Worm (Caenorhabditis elegans): ENCODE data around the gene ZK1067.3.

The ZK1067.3 gene

ce11 chrII:9196325-9196724 is 26.7 kb upstream of the ZK1067.3 start:
- TF ChIP-seq snpc-4 (tag; optimal IDR thresholded peaks at IDR 0.05) (no peak), lin-35 (GFP tag; optimal IDR thresholded peaks at IDR 0.05) (peak in 1 of 2 experiments; percentile 8), elt-2 (tag; optimal IDR thresholded peaks at IDR 0.05) (peak; percentile 49)

- no peak for TF ChIP-seq blmp-1 (tag; optimal IDR thresholded peaks at IDR 0.05)
- TF ChIP-seq efl-1 (optimal IDR thresholded peaks at IDR 0.05) = no peak
- TF ChIP-seq efl-1 (GFP tag; optimal IDR thresholded peaks at IDR 0.05 in 1 of 2) = peak in 1 of 2 experiments; percentile 32
- TF ChIP-seq ztf-4 (tag; optimal IDR thresholded peaks at IDR 0.05) = no peak
- TF ChIP-seq mab-9 (GFP tag; IDR thresholded peaks at IDR 0.05) = no peak
- TF ChIP-seq sox-4 (tag; optimal IDR thresholded peaks at IDR 0.05) = no peak
Measured at ce11 chrII:9197212-9197611, 25.9 kb upstream of the ZK1067.3 start, which contains the start of gene let-23. Gene let-23, plus strand, starts transcription at chrII:9197512.

ce11 chrII:9210076-9210475 is 13.0 kb upstream of the ZK1067.3 start, which contains the start of gene ZK1067.4:
Gene ZK1067.4, plus strand, starts transcription at chrII:9210376.
- TF ChIP-seq mef-2 (tag; optimal IDR thresholded peaks at IDR 0.05) = no peak
- no peak for TF ChIP-seq unc-30 (tag; optimal IDR thresholded peaks at IDR 0.05)
- no peak for TF ChIP-seq ceh-82 (tag; optimal IDR thresholded peaks at IDR 0.05)

ce11 chrII:9211684-9212083 is 11.4 kb upstream of the ZK1067.3 start:
- TF ChIP-seq egl-13 (tag; optimal IDR thresholded peaks at IDR 0.05) (no peak), fkh-4 (tag; optimal IDR thresholded peaks at IDR 0.05; ENCODE audit: borderline replicate concordance) (no peak), mab-9 (GFP tag; IDR thresholded peaks at IDR 0.05) (no peak), ceh-82 (tag; optimal IDR thresholded peaks at IDR 0.05) (no peak), fkh-8 (tag; optimal IDR thresholded peaks at IDR 0.05) (no peak), nhr-20 (tag; optimal IDR thresholded peaks at IDR 0.05) (peak; percentile 43), ceh-63 (GFP tag; optimal IDR thresholded peaks at IDR 0.05) (no peak), unc-30 (tag; optimal IDR thresholded peaks at IDR 0.05) (no peak), lin-15B (tag; optimal IDR thresholded peaks at IDR 0.05) (no peak), elt-2 (tag; optimal IDR thresholded peaks at IDR 0.05) (peak; percentile 53), nhr-90 (tag; optimal IDR thresholded peaks at IDR 0.05; ENCODE audit: poor library complexity) (peak; percentile 42), aha-1 (tag; optimal IDR thresholded peaks at IDR 0.05) (no peak), lin-13 (GFP tag; optimal IDR thresholded peaks at IDR 0.05) (no peak), nhr-47 (tag; optimal IDR thresholded peaks at IDR 0.05) (no peak), mdl-1 (tag; optimal IDR thresholded peaks at IDR 0.05) (no peak), nhr-77 (tag; optimal IDR thresholded peaks at IDR 0.05) (no peak), nhr-71 (tag; optimal IDR thresholded peaks at IDR 0.05) (no peak), snpc-4 (tag; optimal IDR thresholded peaks at IDR 0.05) (peak; percentile 92), nhr-85 (tag) (peak; percentile 58), lsy-2 (tag; optimal IDR thresholded peaks at IDR 0.05) (no peak), isw-1 (GFP tag; IDR thresholded peaks at IDR 0.05) (no peak), dsc-1 (tag; optimal IDR thresholded peaks at IDR 0.05) (no peak), C16A3.4 (tag; optimal IDR thresholded peaks at IDR 0.05) (no peak), nhr-237 (tag; optimal IDR thresholded peaks at IDR 0.05) (no peak), jun-1 (tag; optimal IDR thresholded peaks at IDR 0.05) (no peak), rnt-1 (tag; optimal IDR thresholded peaks at IDR 0.05) (peak; percentile 20), sup-37 (GFP tag; optimal IDR thresholded peaks at IDR 0.05) (no peak), grh-1 (GFP tag; IDR thresholded peaks at IDR 0.05) (no peak), mep-1 (tag; optimal IDR thresholded peaks at IDR 0.05) (no peak), mef-2 (tag; optimal IDR thresholded peaks at IDR 0.05) (no peak), unc-86 (tag; optimal IDR thresholded peaks at IDR 0.05) (no peak), dpl-1 (GFP tag; optimal IDR thresholded peaks at IDR 0.05) (no peak), sox-4 (tag; optimal IDR thresholded peaks at IDR 0.05) (no peak), F16B12.6 (tag; optimal IDR thresholded peaks at IDR 0.05) (no peak), snu-23 (GFP tag; optimal IDR thresholded peaks at IDR 0.05) (peak; percentile 42), lir-3 (tag; optimal IDR thresholded peaks at IDR 0.05; ENCODE audit: poor library complexity) (no peak), aly-2 (tag; optimal IDR thresholded peaks at IDR 0.05) (no peak), lin-35 (GFP tag; optimal IDR thresholded peaks at IDR 0.05) (peak in 1 of 2 experiments; percentile 28), fos-1 (tag; optimal IDR thresholded peaks at IDR 0.05) (no peak), egl-27 (tag; optimal IDR thresholded peaks at IDR 0.05) (no peak), C34B4.2 (tag; optimal IDR thresholded peaks at IDR 0.05) (no peak), lin-14 (GFP tag; optimal IDR thresholded peaks at IDR 0.05) (no peak)

All from whole organism, L1 larva.